Fruit fly (Drosophila melanogaster) whole organism, prepupa: ENCODE results near the gene CG34428.
A peak's percentile ranks its signal among the peaks of the same experiment; 100 is the strongest.

Source experiments
- Blimp-1 ChIP-seq: fragments of 200-800 bp; sonication (Bioruptor generic); optimal IDR thresholded peaks from 3 replicates; lab custom pipeline; 2017; ENCODE audit warnings: missing biosample characterization, missing genetic modification characterization, mild to moderate bottlenecking, moderate library complexity, missing genetic modification reagents
- CG6808 ChIP-seq: fragments of 200-800 bp; sonication (Bioruptor generic); optimal IDR thresholded peaks from 3 replicates; lab custom pipeline; 2017; ENCODE audit warnings: missing biosample characterization, missing genetic modification characterization, mild to moderate bottlenecking, moderate library complexity, missing genetic modification reagents
- CG7368 ChIP-seq: fragments of 200-800 bp; sonication (Bioruptor generic); optimal IDR thresholded peaks from 3 replicates; lab custom pipeline; 2016; ENCODE audit warnings: missing biosample characterization, missing genetic modification characterization
- Eip78C ChIP-seq: fragments of 200-800 bp; sonication (Bioruptor generic); peaks from one replicate; lab custom pipeline; 2016; ENCODE audit warnings: missing biosample characterization, missing genetic modification characterization
- Ets21C ChIP-seq: fragments of 200-800 bp; sonication (Bioruptor generic); optimal IDR thresholded peaks from 3 replicates; lab custom pipeline; 2016; ENCODE audit warnings: missing biosample characterization, missing genetic modification characterization
- Lpt ChIP-seq: fragments of 200-800 bp; sonication (Bioruptor generic); optimal IDR thresholded peaks from 3 replicates; lab custom pipeline; 2016; ENCODE audit warnings: missing biosample characterization, missing genetic modification characterization
- Met ChIP-seq: fragments of 200-800 bp; sonication (Bioruptor generic); optimal IDR thresholded peaks from 3 replicates; lab custom pipeline; 2016; ENCODE audit warnings: missing biosample characterization, missing genetic modification characterization
- achi ChIP-seq: fragments of 200-800 bp; sonication (Bioruptor generic); optimal IDR thresholded peaks from 3 replicates; lab custom pipeline; 2016; ENCODE audit warnings: missing biosample characterization, missing genetic modification characterization
- acj6 ChIP-seq: fragments of 200-800 bp; sonication (Bioruptor generic); optimal IDR thresholded peaks from 3 replicates; lab custom pipeline; 2016; ENCODE audit warnings: missing biosample characterization, missing genetic modification characterization

DNA sequence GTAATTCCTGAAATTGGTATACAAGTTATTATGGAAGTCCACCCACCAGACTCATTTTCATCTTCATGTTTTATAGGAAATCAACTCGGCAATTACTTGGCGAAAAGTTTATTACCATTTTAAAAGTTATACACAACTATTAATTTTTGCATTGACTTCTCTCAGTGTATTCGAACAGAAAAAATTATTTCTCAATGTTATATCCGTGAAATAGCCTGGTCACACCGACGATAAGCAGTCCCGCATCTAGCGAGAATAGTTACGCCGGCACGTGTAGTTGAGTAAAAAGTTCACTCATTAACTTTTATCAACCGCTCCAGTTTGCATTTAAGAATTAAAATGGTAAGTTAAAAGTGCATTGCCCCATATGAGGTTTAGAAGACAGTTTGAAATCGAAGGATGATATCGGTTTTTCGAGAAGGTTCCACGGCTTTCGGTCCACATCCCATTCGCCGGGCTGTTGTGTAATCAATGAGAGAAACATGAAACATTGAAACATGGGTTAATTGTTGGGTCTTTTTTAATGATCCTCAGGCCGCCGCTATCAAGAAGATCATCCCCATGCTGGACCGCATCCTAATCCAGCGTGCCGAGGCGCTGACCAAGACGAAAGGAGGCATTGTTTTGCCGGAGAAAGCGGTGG, 45.6 kb upstream of the CG34428 start, which contains the start of gene CG11267:
- TF ChIP-seq CG6808 (GFP tag; lab: Kevin White, UChicago) (peak; percentile 75), CG7368 (peak; percentile 70), Eip78C (GFP tag; lab: Kevin White, UChicago) (peak; percentile 96), Lpt (GFP tag; lab: Kevin White, UChicago) (peak; percentile 81), achi (peak; percentile 70), Ets21C (GFP tag; lab: Kevin White, UChicago) (peak; percentile 75), Blimp-1 (GFP tag; lab: Kevin White, UChicago) (peak; percentile 65), acj6 (GFP tag; lab: Kevin White, UChicago) (peak; percentile 80), Met (GFP tag; lab: Kevin White, UChicago) (peak; percentile 87)
